Fruit fly (Drosophila melanogaster) whole organism, prepupa: ENCODE measurements around the gene Uck.
A peak's percentile ranks its signal among the peaks of the same experiment; 100 is the strongest.

Experiments
- CG11294 ChIP-seq: fragments of 200-800 bp; sonication (Bioruptor generic); IDR thresholded peaks from 2 replicates; pipeline ENCODE4 v1.3.6; 2022; ENCODE audit warnings: missing biosample characterization, missing genetic modification characterization
- CG11762 ChIP-seq: fragments of 200-800 bp; sonication (Bioruptor generic); optimal IDR thresholded peaks from 3 replicates; lab custom pipeline; 2016; ENCODE audit warnings: missing biosample characterization, missing genetic modification characterization; ENCODE audit not compliant: insufficient read depth
- CG15336 ChIP-seq: fragments of 200-800 bp; sonication (Bioruptor generic); IDR thresholded peaks from 2 replicates; pipeline ENCODE4 v1.3.6; 2022; ENCODE audit warnings: missing biosample characterization, missing genetic modification characterization
- CG1621 ChIP-seq: fragments of 200-800 bp; sonication (Bioruptor generic); optimal IDR thresholded peaks from 3 replicates; lab custom pipeline; 2018; ENCODE audit warnings: missing biosample characterization, mild to moderate bottlenecking, missing genetic modification characterization
- CG16779 ChIP-seq: fragments of 200-800 bp; sonication (Bioruptor generic); optimal IDR thresholded peaks from 3 replicates; lab custom pipeline; 2017; ENCODE audit warnings: missing biosample characterization, mild to moderate bottlenecking, missing genetic modification characterization
- CG3919 ChIP-seq: fragments of 200-800 bp; sonication (Bioruptor generic); optimal IDR thresholded peaks from 3 replicates; lab custom pipeline; 2016; ENCODE audit warnings: missing biosample characterization, missing genetic modification characterization
- CG4318 ChIP-seq: fragments of 200-800 bp; sonication (Bioruptor generic); optimal IDR thresholded peaks from 3 replicates; lab custom pipeline; 2017; ENCODE audit warnings: missing biosample characterization, mild to moderate bottlenecking, missing genetic modification characterization
- CG6163 ChIP-seq: fragments of 200-800 bp; sonication (Bioruptor generic); IDR thresholded peaks from 3 replicates; pipeline ENCODE4 v1.3.6; 2022; ENCODE audit warnings: missing biosample characterization, missing genetic modification characterization
- CG6792 ChIP-seq: fragments of 200-800 bp; sonication (Bioruptor generic); optimal IDR thresholded peaks from 3 replicates; lab custom pipeline; 2016; ENCODE audit warnings: missing biosample characterization, missing genetic modification characterization
- CG6854 ChIP-seq: fragments of 200-800 bp; sonication (Bioruptor generic); optimal IDR thresholded peaks from 2 replicates; lab custom pipeline; 2017; ENCODE audit warnings: missing biosample characterization, mild to moderate bottlenecking, missing genetic modification characterization
- CG8119 ChIP-seq: fragments of 200-800 bp; sonication (Bioruptor generic); IDR thresholded peaks from 3 replicates; pipeline ENCODE4 v1.3.6; 2022; ENCODE audit warnings: missing biosample characterization, missing genetic modification characterization
- CG8319 ChIP-seq: fragments of 200-800 bp; sonication (Bioruptor generic); optimal IDR thresholded peaks from 3 replicates; lab custom pipeline; 2016; ENCODE audit warnings: missing biosample characterization, missing genetic modification characterization
- CG9139 ChIP-seq: fragments of 200-800 bp; sonication (Bioruptor generic); optimal IDR thresholded peaks from 3 replicates; lab custom pipeline; 2017; ENCODE audit warnings: missing biosample characterization, mild to moderate bottlenecking, missing genetic modification characterization
- Gug ChIP-seq: fragments of 200-800 bp; sonication (Bioruptor generic); IDR thresholded peaks from 2 replicates; pipeline ENCODE4 v1.3.6; 2022; ENCODE audit warnings: missing biosample characterization, missing genetic modification characterization
- Hr38 ChIP-seq: sonication (Bioruptor generic); optimal IDR thresholded peaks from 2 replicates; lab custom pipeline; 2016; ENCODE audit warnings: missing biosample characterization, missing genetic modification characterization
- Lpt ChIP-seq: fragments of 200-800 bp; sonication (Bioruptor generic); optimal IDR thresholded peaks from 3 replicates; lab custom pipeline; 2016; ENCODE audit warnings: missing biosample characterization, missing genetic modification characterization
- Met ChIP-seq: fragments of 200-800 bp; sonication (Bioruptor generic); optimal IDR thresholded peaks from 3 replicates; lab custom pipeline; 2016; ENCODE audit warnings: missing biosample characterization, missing genetic modification characterization
- OdsH ChIP-seq: fragments of 200-800 bp; sonication (Bioruptor generic); optimal IDR thresholded peaks from 3 replicates; lab custom pipeline; 2016; ENCODE audit warnings: missing biosample characterization, missing genetic modification characterization
- Sox102F ChIP-seq: fragments of 200-800 bp; sonication (Bioruptor generic); optimal IDR thresholded peaks from 2 replicates; lab custom pipeline; 2016; ENCODE audit warnings: missing biosample characterization, mild to moderate bottlenecking, missing genetic modification characterization
- Sox15 ChIP-seq: fragments of 200-800 bp; sonication (Bioruptor generic); optimal IDR thresholded peaks from 3 replicates; lab custom pipeline; 2016; ENCODE audit warnings: missing biosample characterization, missing genetic modification characterization
- acj6 ChIP-seq: fragments of 200-800 bp; sonication (Bioruptor generic); optimal IDR thresholded peaks from 3 replicates; lab custom pipeline; 2016; ENCODE audit warnings: missing biosample characterization, missing genetic modification characterization
- dsx ChIP-seq: fragments of 200-800 bp; optimal IDR thresholded peaks from 3 replicates; lab custom pipeline; 2019; ENCODE audit warnings: missing biosample characterization, mild to moderate bottlenecking, missing genetic modification characterization, moderate library complexity; ENCODE audit not compliant: poor library complexity, severe bottlenecking
- eg ChIP-seq: fragments of 200-800 bp; sonication (Bioruptor generic); IDR thresholded peaks from 3 replicates; pipeline ENCODE4 v1.3.6; 2022; ENCODE audit warnings: missing biosample characterization, missing genetic modification characterization
- fd59A ChIP-seq: fragments of 200-800 bp; sonication (Bioruptor generic); optimal IDR thresholded peaks from 2 replicates; lab custom pipeline; 2017; ENCODE audit warnings: missing biosample characterization, mild to moderate bottlenecking, missing genetic modification characterization, missing genetic modification reagents
- pdm3 ChIP-seq: fragments of 200-800 bp; sonication (Bioruptor generic); optimal IDR thresholded peaks from 3 replicates; lab custom pipeline; 2016; ENCODE audit warnings: missing biosample characterization, missing genetic modification characterization
- salr ChIP-seq, 2 experiments: fragments of 200-800 bp; sonication (Bioruptor generic); optimal IDR thresholded peaks; 3 replicates each; lab custom pipeline; 2016 to 2018; ENCODE audit warnings: missing biosample characterization in 2 of 2, missing genetic modification characterization in 2 of 2, mild to moderate bottlenecking in 1 of 2
- spab ChIP-seq: fragments of 200-800 bp; sonication (Bioruptor generic); optimal IDR thresholded peaks from 2 replicates; lab custom pipeline; 2017; ENCODE audit warnings: missing biosample characterization, mild to moderate bottlenecking, missing genetic modification characterization, missing genetic modification reagents
- ss ChIP-seq, 2 experiments: fragments of 200-800 bp; sonication (Bioruptor generic); optimal IDR thresholded peaks; 2 replicates in 1 of 2; 3 replicates in 1 of 2; lab custom pipeline; 2017 to 2018; ENCODE audit warnings: mild to moderate bottlenecking in 2 of 2, missing biosample characterization in 2 of 2, missing genetic modification characterization in 2 of 2, moderate library complexity in 1 of 2
- svp ChIP-seq: fragments of 200-800 bp; sonication (Bioruptor generic); peaks from one replicate; lab custom pipeline; 2016; ENCODE audit warnings: missing biosample characterization, missing genetic modification characterization
- vri ChIP-seq: fragments of 200-800 bp; sonication (Bioruptor generic); optimal IDR thresholded peaks from 3 replicates; lab custom pipeline; 2016; ENCODE audit warnings: missing biosample characterization, mild to moderate bottlenecking, missing genetic modification characterization

Uck gene

DNA sequence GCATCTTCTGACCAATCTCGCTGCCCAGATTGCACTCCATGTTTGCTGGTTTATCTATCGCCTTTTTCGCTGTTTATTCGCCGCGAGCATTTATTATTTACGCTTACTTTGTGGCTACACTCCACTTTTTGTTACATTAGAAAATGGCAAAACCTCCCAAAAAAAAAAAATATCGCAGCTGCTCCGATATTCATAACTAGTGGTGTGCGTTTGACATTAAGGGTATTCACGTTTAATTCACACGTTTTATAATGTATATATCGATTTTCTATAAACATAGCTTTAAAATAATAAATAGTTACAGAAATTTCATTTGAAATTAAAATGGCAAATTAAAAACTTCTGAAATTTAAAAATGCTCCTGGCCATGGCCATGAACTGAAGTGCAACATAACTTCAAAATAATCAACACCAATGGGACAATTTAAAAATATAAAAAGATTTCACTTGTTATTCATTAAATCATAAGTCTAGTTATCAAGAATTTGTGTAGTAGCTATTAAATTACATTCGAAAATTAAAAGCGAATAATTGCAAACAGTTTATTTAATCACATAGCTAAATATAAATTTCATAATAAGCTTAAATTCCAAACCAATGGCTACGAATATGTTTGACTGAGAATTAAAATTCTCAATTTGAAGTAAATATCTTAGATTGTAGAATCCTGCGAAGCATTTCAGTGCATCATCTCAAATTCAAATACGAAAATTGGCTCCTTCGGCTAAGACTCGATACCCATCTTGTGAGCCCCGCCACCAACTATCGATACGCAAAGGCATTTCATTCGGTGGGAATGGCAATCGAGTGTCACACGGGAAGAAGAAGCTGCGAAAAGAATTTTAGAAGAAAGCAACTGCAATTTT, 28.5 kb downstream of the Uck start, which contains the start of the genes Nab2 and BRWD3 (continued):
- TF ChIP-seq Met (GFP tag; lab: Kevin White, UChicago) = no peak
- no peak for TF ChIP-seq CG9139 (GFP tag; lab: Kevin White, UChicago)
- TF ChIP-seq CG3919 (GFP tag; lab: Kevin White, UChicago) = no peak
- TF ChIP-seq Sox15 = peak; percentile 27
- TF ChIP-seq OdsH (GFP tag; lab: Kevin White, UChicago) = no peak
- TF ChIP-seq acj6 (GFP tag; lab: Kevin White, UChicago) = no peak
- no peak for TF ChIP-seq vri (GFP tag; lab: Kevin White, UChicago)
- no peak for TF ChIP-seq dsx (GFP tag; lab: Kevin White, UChicago)
- peak; percentile 40 for TF ChIP-seq CG6792 (GFP tag; lab: Kevin White, UChicago)
- TF ChIP-seq, all 60 proteins: peak for 14

DNA sequence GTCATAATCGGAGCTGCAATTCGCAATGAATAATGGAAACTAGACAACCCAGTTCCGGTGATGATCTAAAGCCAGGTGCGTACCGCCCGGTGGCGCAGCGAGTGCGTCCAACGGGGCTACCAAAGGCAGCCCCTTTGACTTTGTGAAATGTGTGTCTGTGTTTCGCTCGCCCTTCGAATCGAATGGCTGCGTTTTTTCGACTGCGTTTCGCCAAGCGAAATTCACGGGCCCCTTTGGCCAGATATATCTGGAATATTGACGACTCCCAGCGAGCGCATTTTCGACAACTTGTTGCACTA, 29.1 kb downstream of the Uck start:
- no peak for TF ChIP-seq pdm3 (GFP tag; lab: Kevin White, UChicago)
- no peak for TF ChIP-seq ss (GFP tag; optimal IDR thresholded peaks at IDR 0.05; lab: Kevin White, UChicago)
- TF ChIP-seq CG6854 (GFP tag; lab: Kevin White, UChicago) = no peak
- TF ChIP-seq fd59A = no peak
- no peak for TF ChIP-seq Lpt
- no peak for TF ChIP-seq OdsH (GFP tag; lab: Kevin White, UChicago)
- no peak for TF ChIP-seq CG9139 (GFP tag; lab: Kevin White, UChicago)
- no peak for TF ChIP-seq spab (GFP tag; lab: Kevin White, UChicago)
- TF ChIP-seq CG8319 = no peak
- TF ChIP-seq CG4318 (GFP tag; lab: Kevin White, UChicago) = no peak
- TF ChIP-seq CG8119 (GFP tag; lab: Robert Waterston, UW) = no peak

DNA sequence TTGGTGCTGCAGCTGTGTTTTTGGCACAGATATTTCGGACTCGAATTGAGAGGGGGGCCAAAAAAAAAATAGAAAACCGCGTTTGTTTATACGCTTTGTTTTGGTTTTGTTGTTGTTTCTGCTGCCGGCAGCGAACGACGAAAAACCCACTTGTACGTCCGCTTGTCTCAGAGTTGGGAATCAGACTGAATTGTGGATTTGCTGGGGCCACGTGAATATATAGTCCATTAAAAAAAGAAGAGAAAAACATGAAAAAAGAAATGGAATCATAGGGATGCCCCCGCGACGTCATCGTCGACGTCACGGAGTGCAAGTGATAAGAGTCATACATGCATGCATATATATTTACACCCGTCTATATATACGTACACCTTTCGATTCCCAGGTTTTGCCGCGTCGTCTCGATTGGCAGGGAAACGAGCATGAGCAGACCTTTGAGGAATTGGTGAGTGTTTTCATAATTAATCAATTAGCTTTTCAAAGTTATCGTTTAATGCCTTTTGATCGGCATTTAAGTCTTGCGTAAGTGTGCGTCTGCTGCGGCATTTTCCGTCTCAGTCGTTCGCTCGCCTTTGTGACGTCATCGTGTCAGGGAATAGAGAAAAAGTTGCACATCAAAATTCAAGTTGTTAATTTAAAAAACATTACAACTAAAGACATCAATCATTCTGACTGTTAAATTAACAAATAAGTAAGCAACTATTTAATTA, 29.8 kb downstream of the Uck start:
- TF ChIP-seq eg (0 out of 3 replicates have a peak, but pooled peaks have one; percentile 34), spab (GFP tag; lab: Kevin White, UChicago) (no peak), CG6163 (peak; percentile 31; the same call in 1 of the 3 replicates), svp (GFP tag; lab: Kevin White, UChicago) (no peak), CG6854 (GFP tag; lab: Kevin White, UChicago) (peak; percentile 7), vri (GFP tag; lab: Kevin White, UChicago) (peak; percentile 87)
- TF ChIP-seq, all 60 proteins: peak for 4

DNA sequence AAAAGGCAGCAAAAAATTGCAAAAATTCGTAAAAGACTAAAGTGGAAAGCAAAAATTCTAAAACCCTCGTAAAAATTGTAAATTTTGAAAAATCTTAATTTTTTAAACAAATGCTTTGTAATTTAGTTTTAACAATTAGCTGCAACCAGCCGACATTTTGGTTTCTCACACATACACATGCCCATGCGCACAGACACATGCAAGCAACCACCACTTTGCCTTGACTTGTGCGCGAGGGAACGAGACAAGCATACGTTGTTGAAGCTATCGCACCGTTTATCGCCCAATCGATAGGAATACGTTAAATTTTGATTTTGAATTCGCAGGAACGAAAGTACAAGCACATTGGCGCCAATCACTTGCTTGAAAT, 30.4 kb downstream of the Uck start:
- TF ChIP-seq CG11762 (GFP tag; lab: Kevin White, UChicago) = no peak
- 0 out of 3 replicates have a peak, but pooled peaks have one; percentile 17 for TF ChIP-seq CG6163
- TF ChIP-seq CG15336 = 0 out of 2 replicates have a peak, but pooled peaks have one; percentile 30

DNA sequence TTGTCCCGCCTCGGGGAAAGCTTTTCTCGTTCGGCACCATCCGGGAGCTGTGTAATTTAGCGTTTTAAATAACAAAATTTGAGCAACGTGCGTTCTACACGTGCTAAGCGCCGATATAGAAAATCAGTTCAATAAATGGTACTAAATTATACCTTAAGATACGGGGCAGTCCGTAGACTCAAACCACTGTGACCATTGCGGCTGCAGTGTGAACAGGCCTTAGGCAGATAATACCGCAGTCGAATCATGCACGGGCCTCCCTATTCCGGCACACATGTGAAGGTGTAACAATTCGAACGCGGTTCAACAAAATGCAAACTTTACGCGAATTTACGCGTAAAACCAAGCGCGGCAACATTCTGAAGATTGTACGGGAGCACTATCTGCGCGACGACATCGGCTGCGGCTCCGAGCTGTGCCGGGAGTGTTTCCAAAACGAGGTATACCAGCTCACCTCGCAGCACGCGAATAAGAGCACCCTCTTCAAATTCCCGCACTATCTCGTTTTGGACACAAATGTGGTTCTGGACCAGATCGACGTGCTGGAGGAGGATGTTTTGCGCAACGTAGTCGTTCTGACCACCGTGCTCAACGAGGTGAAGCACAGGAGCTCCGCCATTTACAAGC, 43.3 kb downstream of the Uck start, which contains the start of the genes Rrp5 and Dis3:
Rrp5 (minus strand) TSS at position 135 of the 627 bp plus-strand sequence.
Dis3 (plus strand) TSS at position 252 of the 627 bp plus-strand sequence.
- TF ChIP-seq CG1621 (tag; lab: Kevin White, UChicago) (peak; percentile 93), eg (0 out of 3 replicates have a peak, but pooled peaks have one; percentile 12), Gug (GFP tag; lab: Robert Waterston, UW) (no peak)

DNA sequence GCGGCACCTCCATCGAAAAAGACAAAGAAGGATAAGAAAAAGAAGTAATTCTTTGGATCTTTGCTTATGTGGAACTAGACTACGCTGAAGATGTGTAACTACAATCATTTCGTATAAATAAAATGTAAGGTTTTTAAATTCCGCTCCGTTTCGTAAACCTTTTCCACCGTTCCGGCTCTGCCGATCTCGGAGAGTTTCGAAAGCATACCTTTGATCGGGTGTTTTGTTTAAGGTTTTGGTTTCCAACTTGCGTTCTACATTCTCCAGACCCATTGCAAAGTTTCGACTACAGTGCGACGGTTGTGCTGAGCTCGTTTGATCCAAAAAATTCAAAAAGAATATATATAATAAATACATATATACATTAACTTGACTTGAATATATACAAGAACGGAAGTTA, 46.6 kb downstream of the Uck start, which contains the start of gene CG6432:
CG6432 (plus strand) TSS at position 301 of the 400 bp plus-strand sequence.
- TF ChIP-seq CG8319 = no peak
- no peak for TF ChIP-seq Sox102F (GFP tag; lab: Kevin White, UChicago)
- TF ChIP-seq salr (GFP tag; optimal IDR thresholded peaks at IDR 0.05; lab: Kevin White, UChicago) = no peak
- TF ChIP-seq CG6163 = no peak
- no peak for TF ChIP-seq CG16779 (tag; lab: Kevin White, UChicago)
- TF ChIP-seq Hr38 (GFP tag; lab: Kevin White, UChicago) = no peak
- no peak for TF ChIP-seq CG15336
- no peak for TF ChIP-seq CG11294
